Worm (Caenorhabditis elegans) whole organism, mixed stage, embryonic: Measurements from ENCODE around the gene pqn-82.

Source experiments
- ceh-43 ChIP-seq: fragments of 200-800 bp; sonication (Bioruptor generic); optimal IDR thresholded peaks from 2 replicates; lab custom pipeline; 2018; ENCODE audit warnings: mild to moderate bottlenecking, missing genetic modification characterization, moderate library complexity, missing compliant biosample characterization
- ces-1 ChIP-seq: fragments of 150-350 bp; optimal IDR thresholded peaks from 2 replicates; lab custom pipeline; 2014; ENCODE audit warnings: missing biosample characterization, missing genetic modification reagents, missing genetic modification characterization
- nhr-12 ChIP-seq: fragments of 150-350 bp; optimal IDR thresholded peaks from 2 replicates; lab custom pipeline; 2014; ENCODE audit warnings: missing biosample characterization, missing genetic modification characterization
- pha-4 ChIP-seq: fragments of 150-350 bp; optimal IDR thresholded peaks from 2 replicates; lab custom pipeline; 2018; ENCODE audit warnings: missing biosample characterization, missing genetic modification reagents, missing genetic modification characterization
- snpc-4 ChIP-seq: fragments of 150-350 bp; optimal IDR thresholded peaks from 2 replicates; lab custom pipeline; 2014; ENCODE audit warnings: missing biosample characterization, missing genetic modification characterization

- TF ChIP-seq ces-1 (no peak), nhr-12 (no peak), snpc-4 (no peak), ceh-43 (GFP tag; lab: Kevin White, UChicago) (no peak), pha-4 (tag; lab: Kevin White, UChicago) (no peak)
Measured at ce11 chrIII:1852126-1852717, 3.4 kb downstream of the pqn-82 start.
